Fruit fly (Drosophila melanogaster) whole organism, prepupa: Measurements from ENCODE around the gene PQBP1.

ENCODE experiments used
- Blimp-1 ChIP-seq: fragments of 200-800 bp; sonication (Bioruptor generic); optimal IDR thresholded peaks from 3 replicates; lab custom pipeline; 2017; ENCODE audit warnings: missing biosample characterization, missing genetic modification characterization, mild to moderate bottlenecking, moderate library complexity, missing genetic modification reagents
- CG10631 ChIP-seq: fragments of 200-800 bp; sonication (Bioruptor generic); optimal IDR thresholded peaks from 2 replicates; lab custom pipeline; 2016; ENCODE audit warnings: missing biosample characterization, missing genetic modification characterization
- CG11902 ChIP-seq: fragments of 200-800 bp; sonication (Bioruptor generic); optimal IDR thresholded peaks from 3 replicates; lab custom pipeline; 2016; ENCODE audit warnings: missing biosample characterization, missing genetic modification characterization
- CG15336 ChIP-seq: fragments of 200-800 bp; sonication (Bioruptor generic); IDR thresholded peaks from 2 replicates; pipeline ENCODE4 v1.3.6; 2022; ENCODE audit warnings: missing biosample characterization, missing genetic modification characterization
- CG1621 ChIP-seq: fragments of 200-800 bp; sonication (Bioruptor generic); optimal IDR thresholded peaks from 3 replicates; lab custom pipeline; 2018; ENCODE audit warnings: missing biosample characterization, mild to moderate bottlenecking, missing genetic modification characterization
- CG16779 ChIP-seq: fragments of 200-800 bp; sonication (Bioruptor generic); optimal IDR thresholded peaks from 3 replicates; lab custom pipeline; 2017; ENCODE audit warnings: missing biosample characterization, mild to moderate bottlenecking, missing genetic modification characterization
- CG3032 ChIP-seq: fragments of 200-800 bp; optimal IDR thresholded peaks from 2 replicates; lab custom pipeline; 2019; ENCODE audit warnings: missing biosample characterization, mild to moderate bottlenecking, missing genetic modification characterization, moderate library complexity
- CG31627 ChIP-seq: fragments of 200-800 bp; sonication (Bioruptor generic); optimal IDR thresholded peaks from 3 replicates; lab custom pipeline; 2016; ENCODE audit warnings: missing biosample characterization, missing genetic modification characterization
- CG32006 ChIP-seq: fragments of 200-800 bp; sonication (Bioruptor generic); optimal IDR thresholded peaks from 3 replicates; lab custom pipeline; 2017; ENCODE audit warnings: missing biosample characterization, mild to moderate bottlenecking, missing genetic modification characterization
- CG4318 ChIP-seq: fragments of 200-800 bp; sonication (Bioruptor generic); optimal IDR thresholded peaks from 3 replicates; lab custom pipeline; 2017; ENCODE audit warnings: missing biosample characterization, mild to moderate bottlenecking, missing genetic modification characterization
- CG6792 ChIP-seq: fragments of 200-800 bp; sonication (Bioruptor generic); optimal IDR thresholded peaks from 3 replicates; lab custom pipeline; 2016; ENCODE audit warnings: missing biosample characterization, missing genetic modification characterization
- CG6808 ChIP-seq: fragments of 200-800 bp; sonication (Bioruptor generic); optimal IDR thresholded peaks from 3 replicates; lab custom pipeline; 2017; ENCODE audit warnings: missing biosample characterization, missing genetic modification characterization, mild to moderate bottlenecking, moderate library complexity, missing genetic modification reagents
- CG6854 ChIP-seq: fragments of 200-800 bp; sonication (Bioruptor generic); optimal IDR thresholded peaks from 2 replicates; lab custom pipeline; 2017; ENCODE audit warnings: missing biosample characterization, mild to moderate bottlenecking, missing genetic modification characterization
- CG8119 ChIP-seq: fragments of 200-800 bp; sonication (Bioruptor generic); IDR thresholded peaks from 3 replicates; pipeline ENCODE4 v1.3.6; 2022; ENCODE audit warnings: missing biosample characterization, missing genetic modification characterization
- CG8319 ChIP-seq: fragments of 200-800 bp; sonication (Bioruptor generic); optimal IDR thresholded peaks from 3 replicates; lab custom pipeline; 2016; ENCODE audit warnings: missing biosample characterization, missing genetic modification characterization
- CG8632 ChIP-seq: fragments of 200-800 bp; sonication (Bioruptor generic); optimal IDR thresholded peaks from 3 replicates; lab custom pipeline; 2016; ENCODE audit warnings: missing biosample characterization, missing genetic modification characterization
- CG9139 ChIP-seq: fragments of 200-800 bp; sonication (Bioruptor generic); optimal IDR thresholded peaks from 3 replicates; lab custom pipeline; 2017; ENCODE audit warnings: missing biosample characterization, mild to moderate bottlenecking, missing genetic modification characterization
- Eip78C ChIP-seq: fragments of 200-800 bp; sonication (Bioruptor generic); peaks from one replicate; lab custom pipeline; 2016; ENCODE audit warnings: missing biosample characterization, missing genetic modification characterization
- Eip93F ChIP-seq: fragments of 200-800 bp; sonication (Bioruptor generic); optimal IDR thresholded peaks from 2 replicates; lab custom pipeline; 2016; ENCODE audit warnings: missing biosample characterization, mild to moderate bottlenecking, missing genetic modification characterization
- Ets21C ChIP-seq: fragments of 200-800 bp; sonication (Bioruptor generic); optimal IDR thresholded peaks from 3 replicates; lab custom pipeline; 2016; ENCODE audit warnings: missing biosample characterization, missing genetic modification characterization
- Ets96B ChIP-seq: fragments of 200-800 bp; optimal IDR thresholded peaks from 2 replicates; lab custom pipeline; 2019; ENCODE audit warnings: missing biosample characterization, mild to moderate bottlenecking, missing genetic modification characterization, moderate library complexity
- Hr38 ChIP-seq: sonication (Bioruptor generic); optimal IDR thresholded peaks from 2 replicates; lab custom pipeline; 2016; ENCODE audit warnings: missing biosample characterization, missing genetic modification characterization
- Hr39 ChIP-seq: fragments of 200-800 bp; sonication (Bioruptor generic); optimal IDR thresholded peaks from 2 replicates; lab custom pipeline; 2016; ENCODE audit warnings: missing biosample characterization, missing genetic modification characterization
- Hr4 ChIP-seq: fragments of 200-800 bp; sonication (Bioruptor generic); optimal IDR thresholded peaks from 3 replicates; lab custom pipeline; 2016; ENCODE audit warnings: missing biosample characterization, missing genetic modification characterization
- Met ChIP-seq: fragments of 200-800 bp; sonication (Bioruptor generic); optimal IDR thresholded peaks from 3 replicates; lab custom pipeline; 2016; ENCODE audit warnings: missing biosample characterization, missing genetic modification characterization
- OdsH ChIP-seq: fragments of 200-800 bp; sonication (Bioruptor generic); optimal IDR thresholded peaks from 3 replicates; lab custom pipeline; 2016; ENCODE audit warnings: missing biosample characterization, missing genetic modification characterization
- Sox14 ChIP-seq: fragments of 200-800 bp; sonication (Bioruptor generic); optimal IDR thresholded peaks from 3 replicates; lab custom pipeline; 2016; ENCODE audit warnings: missing biosample characterization, missing genetic modification characterization
- Sox15 ChIP-seq: fragments of 200-800 bp; sonication (Bioruptor generic); optimal IDR thresholded peaks from 3 replicates; lab custom pipeline; 2016; ENCODE audit warnings: missing biosample characterization, missing genetic modification characterization
- acj6 ChIP-seq: fragments of 200-800 bp; sonication (Bioruptor generic); optimal IDR thresholded peaks from 3 replicates; lab custom pipeline; 2016; ENCODE audit warnings: missing biosample characterization, missing genetic modification characterization
- cyc ChIP-seq: fragments of 200-800 bp; sonication (Bioruptor generic); optimal IDR thresholded peaks from 3 replicates; lab custom pipeline; 2016; ENCODE audit warnings: missing biosample characterization, missing genetic modification characterization
- eg ChIP-seq: fragments of 200-800 bp; sonication (Bioruptor generic); IDR thresholded peaks from 3 replicates; pipeline ENCODE4 v1.3.6; 2022; ENCODE audit warnings: missing biosample characterization, missing genetic modification characterization
- esn ChIP-seq: fragments of 200-800 bp; sonication (Bioruptor generic); optimal IDR thresholded peaks from 2 replicates; lab custom pipeline; 2016; ENCODE audit warnings: missing biosample characterization, mild to moderate bottlenecking, missing genetic modification characterization, moderate library complexity
- fd59A ChIP-seq: fragments of 200-800 bp; sonication (Bioruptor generic); optimal IDR thresholded peaks from 2 replicates; lab custom pipeline; 2017; ENCODE audit warnings: missing biosample characterization, mild to moderate bottlenecking, missing genetic modification characterization, missing genetic modification reagents
- fkh ChIP-seq: fragments of 200-800 bp; sonication (Bioruptor generic); optimal IDR thresholded peaks from 3 replicates; lab custom pipeline; 2017; ENCODE audit warnings: missing biosample characterization, mild to moderate bottlenecking, missing genetic modification characterization, moderate library complexity
- lz ChIP-seq: fragments of 200-800 bp; sonication (Bioruptor generic); optimal IDR thresholded peaks from 3 replicates; lab custom pipeline; 2016; ENCODE audit warnings: missing biosample characterization, missing genetic modification characterization
- net ChIP-seq: fragments of 200-800 bp; sonication (Bioruptor generic); optimal IDR thresholded peaks from 3 replicates; lab custom pipeline; 2016; ENCODE audit warnings: missing biosample characterization, missing genetic modification characterization
- spab ChIP-seq: fragments of 200-800 bp; sonication (Bioruptor generic); optimal IDR thresholded peaks from 2 replicates; lab custom pipeline; 2017; ENCODE audit warnings: missing biosample characterization, mild to moderate bottlenecking, missing genetic modification characterization, missing genetic modification reagents
- ss ChIP-seq, 2 experiments: fragments of 200-800 bp; sonication (Bioruptor generic); optimal IDR thresholded peaks; 2 replicates in 1 of 2; 3 replicates in 1 of 2; lab custom pipeline; 2017 to 2018; ENCODE audit warnings: mild to moderate bottlenecking in 2 of 2, missing biosample characterization in 2 of 2, missing genetic modification characterization in 2 of 2, moderate library complexity in 1 of 2
- svp ChIP-seq: fragments of 200-800 bp; sonication (Bioruptor generic); peaks from one replicate; lab custom pipeline; 2016; ENCODE audit warnings: missing biosample characterization, missing genetic modification characterization
- vri ChIP-seq: fragments of 200-800 bp; sonication (Bioruptor generic); optimal IDR thresholded peaks from 3 replicates; lab custom pipeline; 2016; ENCODE audit warnings: missing biosample characterization, mild to moderate bottlenecking, missing genetic modification characterization

The PQBP1 gene

DNA sequence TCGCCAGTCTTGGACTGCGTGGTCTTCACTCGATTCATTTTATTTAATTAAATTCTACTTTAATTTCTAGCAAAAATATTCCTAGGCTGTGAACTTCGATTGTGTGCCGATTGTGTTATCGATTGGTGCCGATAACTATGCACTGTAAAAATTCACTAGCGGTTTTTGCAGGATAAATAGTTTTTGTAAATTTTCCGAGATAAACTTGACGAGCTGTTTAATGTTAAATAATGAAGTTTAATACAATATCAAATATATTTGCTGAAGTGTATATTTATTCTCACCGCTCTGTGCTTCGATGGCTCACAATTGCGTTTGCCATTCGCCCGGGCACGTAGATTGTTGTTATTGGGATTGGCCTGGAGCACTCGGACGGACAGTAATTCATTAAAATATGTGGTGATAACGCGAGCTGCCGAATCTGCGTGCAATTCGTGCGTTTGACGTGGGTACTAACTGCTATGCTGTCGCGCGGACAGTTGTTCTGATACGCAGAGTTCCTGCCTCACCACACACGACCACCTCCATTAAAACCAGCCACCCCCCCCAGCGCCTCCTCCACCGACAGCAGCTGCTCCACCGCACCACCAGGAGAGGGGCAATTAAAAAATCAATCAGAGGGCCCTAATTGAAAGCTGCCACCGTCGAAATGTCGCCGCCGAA, 40.6 kb upstream of the PQBP1 start, which contains the start of the genes EMC6 and Hr96 (continued):
- TF ChIP-seq Eip78C, result peak; percentile 97
- peak; percentile 84 for TF ChIP-seq CG8119 (GFP tag; lab: Robert Waterston, UW)
- TF ChIP-seq CG15336 (GFP tag; lab: Robert Waterston, UW), result peak; percentile 84
- TF ChIP-seq svp (GFP tag; lab: Kevin White, UChicago), result peak; percentile 98
- peak; percentile 73 for TF ChIP-seq CG6854 (GFP tag; lab: Kevin White, UChicago)
- peak; percentile 94 for TF ChIP-seq cyc
- peak; percentile 79 for TF ChIP-seq CG16779 (tag; lab: Kevin White, UChicago)
- TF ChIP-seq CG6808, result no peak
- TF ChIP-seq CG3032 (tag; lab: Kevin White, UChicago), result peak; percentile 90
- TF ChIP-seq Hr4, result peak; percentile 94
- TF ChIP-seq net (GFP tag; lab: Kevin White, UChicago), result peak; percentile 90
- TF ChIP-seq CG8632 (GFP tag; lab: Kevin White, UChicago), result peak; percentile 88
- TF ChIP-seq CG11902 (GFP tag; lab: Kevin White, UChicago), result peak; percentile 85
- peak; percentile 54 for TF ChIP-seq Hr38
- TF ChIP-seq esn (GFP tag; lab: Kevin White, UChicago), result peak; percentile 95
- peak; percentile 92 for TF ChIP-seq Hr39 (GFP tag; lab: Kevin White, UChicago)
- TF ChIP-seq acj6 (GFP tag; lab: Kevin White, UChicago), result peak; percentile 94
- peak; percentile 93 for TF ChIP-seq CG10631 (GFP tag; lab: Kevin White, UChicago)

dm6 chr3R:25027281-25028219, 38.0 kb upstream of the PQBP1 start:
- no peak for TF ChIP-seq CG8319
- TF ChIP-seq Hr4, result no peak
- peak; percentile 32 for TF ChIP-seq Blimp-1 (GFP tag; lab: Kevin White, UChicago)
- peak; percentile 65 for TF ChIP-seq lz (GFP tag; lab: Kevin White, UChicago)
- TF ChIP-seq Ets21C (GFP tag; lab: Kevin White, UChicago), result no peak
- TF ChIP-seq Met, result no peak
- TF ChIP-seq cyc, result peak; percentile 38
- no peak for TF ChIP-seq spab
- TF ChIP-seq CG3032 (tag; lab: Kevin White, UChicago), result peak; percentile 37
- no peak for TF ChIP-seq eg (GFP tag; lab: Robert Waterston, UW)
- no peak for TF ChIP-seq Hr38
- TF ChIP-seq CG31627 (GFP tag; lab: Kevin White, UChicago), result peak; percentile 52
- TF ChIP-seq CG4318 (GFP tag; lab: Kevin White, UChicago), result no peak
- TF ChIP-seq Sox14 (GFP tag; lab: Kevin White, UChicago), result peak; percentile 64
- peak; percentile 82 for TF ChIP-seq fkh (GFP tag; lab: Kevin White, UChicago)
- TF ChIP-seq esn (GFP tag; lab: Kevin White, UChicago), result peak; percentile 81
- TF ChIP-seq acj6 (GFP tag; lab: Kevin White, UChicago), result no peak
- TF ChIP-seq CG10631 (GFP tag; lab: Kevin White, UChicago), result no peak
- TF ChIP-seq vri (GFP tag; lab: Kevin White, UChicago), result peak; percentile 69
- TF ChIP-seq Eip93F (GFP tag; lab: Kevin White, UChicago), result peak; percentile 46
- TF ChIP-seq fd59A (GFP tag; lab: Kevin White, UChicago), result no peak
- TF ChIP-seq CG8632 (GFP tag; lab: Kevin White, UChicago), result no peak
- peak; percentile 62 for TF ChIP-seq CG6792
- peak; percentile 44 for TF ChIP-seq Sox15 (GFP tag; lab: Kevin White, UChicago)
- 0 out of 3 replicates have a peak, but pooled peaks have one; percentile 31 for TF ChIP-seq CG8119 (GFP tag; lab: Robert Waterston, UW)

- TF ChIP-seq Hr39 (GFP tag; lab: Kevin White, UChicago) (no peak), CG31627 (GFP tag; lab: Kevin White, UChicago) (no peak), CG4318 (GFP tag; lab: Kevin White, UChicago) (no peak), CG9139 (GFP tag; lab: Kevin White, UChicago) (no peak), Blimp-1 (GFP tag; lab: Kevin White, UChicago) (no peak), OdsH (no peak), CG1621 (no peak), Ets96B (tag; lab: Kevin White, UChicago) (no peak), CG32006 (no peak), Hr38 (no peak), CG6808 (no peak), ss (GFP tag; optimal IDR thresholded peaks at IDR 0.05; lab: Kevin White, UChicago) (no peak)
Observed at dm6 chr3R:25032686-25033085, 32.9 kb upstream of the PQBP1 start.
